Worm (Caenorhabditis elegans): ENCODE data around the gene set-3.

DNA sequence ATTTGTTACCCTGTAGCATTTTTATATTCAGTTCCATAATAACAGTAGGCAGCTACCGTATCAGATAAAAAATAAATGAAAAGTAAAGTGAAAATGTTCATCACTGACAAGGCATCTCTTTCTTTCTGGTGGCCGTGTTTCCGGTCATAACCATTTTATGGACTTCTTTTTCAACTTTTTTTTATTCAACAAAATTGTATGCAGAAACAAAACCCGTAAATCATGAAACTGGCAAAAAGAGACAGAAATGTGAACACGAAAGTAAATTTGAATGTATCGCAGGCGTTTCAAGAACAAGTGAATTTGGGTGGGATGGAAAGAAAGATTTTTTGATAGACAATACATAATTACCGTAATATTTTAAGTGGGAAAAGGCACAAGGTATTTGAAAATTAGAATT, 30.7 kb upstream of the set-3 start, which contains the start of gene clec-162:
- TF ChIP-seq dao-5 (tag; optimal IDR thresholded peaks at IDR 0.05) (no peak), him-1 (tag; optimal IDR thresholded peaks at IDR 0.05) (no peak)
